Worm (Caenorhabditis elegans): ENCODE results near the gene F02D8.1.
A peak's percentile ranks its signal among the peaks of the same experiment; 100 is the strongest.

F02D8.1 gene

DNA sequence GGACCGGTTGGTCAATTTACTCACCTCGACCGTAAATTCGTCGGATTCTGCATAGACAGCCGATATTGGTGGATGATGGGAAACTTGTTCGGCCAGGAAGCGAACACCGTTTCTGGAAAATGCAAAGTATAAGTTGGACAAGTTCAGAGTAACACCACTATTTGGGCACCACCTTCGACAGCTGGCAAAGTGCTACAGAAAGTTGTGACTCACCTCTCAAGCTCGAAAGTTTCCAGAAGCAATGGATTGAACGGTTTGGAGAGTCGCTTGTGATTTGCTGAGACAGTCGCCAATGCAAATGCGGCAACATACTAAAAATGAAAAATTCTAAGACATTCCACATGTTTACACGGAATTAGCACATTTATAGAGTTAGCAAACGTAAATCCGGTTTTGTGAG lies 34.8 kb upstream of the F02D8.1 start:
- no peak for TF ChIP-seq tbx-11 (GFP tag; IDR thresholded peaks at IDR 0.05)
- TF ChIP-seq tbx-37 (GFP tag; conservative IDR thresholded peaks at IDR 0.05): no peak
- TF ChIP-seq ceh-13 (GFP tag; optimal IDR thresholded peaks at IDR 0.05): no peak
- TF ChIP-seq hmbx-1 (tag; optimal IDR thresholded peaks at IDR 0.05): no peak
- TF ChIP-seq flt-1 (GFP tag; IDR thresholded peaks at IDR 0.05): no peak

DNA sequence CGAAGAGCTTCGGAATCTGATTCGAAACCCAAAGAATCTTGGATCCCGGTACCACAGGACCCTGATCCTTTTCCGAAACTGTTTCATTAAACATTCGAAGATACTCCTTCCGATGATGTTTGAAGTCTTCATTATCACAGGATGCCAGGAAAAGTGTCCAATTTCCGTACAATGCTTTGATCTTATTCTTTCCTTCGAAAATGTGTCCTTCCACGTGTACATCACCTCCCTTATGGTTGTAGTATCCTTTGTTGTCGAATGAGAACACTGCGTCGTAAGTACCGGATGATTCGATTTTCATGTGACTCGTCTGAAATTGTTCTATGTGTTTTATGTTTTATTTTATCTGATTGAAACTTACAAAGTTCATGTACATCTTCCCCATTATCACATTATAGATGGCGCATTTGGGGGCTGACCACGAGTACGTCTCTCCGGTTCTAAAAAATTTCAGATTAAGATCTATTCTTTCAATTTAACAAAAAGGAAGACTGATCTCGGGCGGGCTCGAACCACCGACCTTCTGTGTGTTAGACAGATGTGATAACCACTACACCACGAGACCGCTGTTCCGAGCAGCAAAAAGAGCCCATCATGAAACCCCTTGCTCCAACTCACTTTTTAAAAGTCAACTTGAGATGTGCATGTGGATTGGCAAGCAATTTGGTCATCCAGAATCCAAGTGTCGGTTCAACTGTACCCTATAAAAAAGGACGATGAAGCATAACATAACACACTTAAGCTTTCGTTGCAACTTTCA lies 34.2 kb upstream of the F02D8.1 start:
- TF ChIP-seq ets-7 (tag; optimal IDR thresholded peaks at IDR 0.05): no peak
- no peak for TF ChIP-seq B0310.2 (tag; optimal IDR thresholded peaks at IDR 0.05)

- no peak for TF ChIP-seq ceh-36 (tag; optimal IDR thresholded peaks at IDR 0.05)
- no peak for TF ChIP-seq pes-1 (GFP tag; IDR thresholded peaks at IDR 0.05)
- no peak for TF ChIP-seq B0310.2 (tag; optimal IDR thresholded peaks at IDR 0.05)
- TF ChIP-seq tbx-37 (GFP tag; conservative IDR thresholded peaks at IDR 0.05): no peak
- TF ChIP-seq hmg-4 (GFP tag; optimal IDR thresholded peaks at IDR 0.05): no peak
- TF ChIP-seq aly-1 (tag; optimal IDR thresholded peaks at IDR 0.05): no peak
- no peak for TF ChIP-seq tra-4 (tag; optimal IDR thresholded peaks at IDR 0.05)
- no peak for TF ChIP-seq hmbx-1 (tag; optimal IDR thresholded peaks at IDR 0.05)
Observed at ce11 chrV:15011560-15011959, 33.1 kb upstream of the F02D8.1 start, which contains the start of gene nmr-2. TSS of gene nmr-2 (minus strand) at chrV:15011660.

DNA sequence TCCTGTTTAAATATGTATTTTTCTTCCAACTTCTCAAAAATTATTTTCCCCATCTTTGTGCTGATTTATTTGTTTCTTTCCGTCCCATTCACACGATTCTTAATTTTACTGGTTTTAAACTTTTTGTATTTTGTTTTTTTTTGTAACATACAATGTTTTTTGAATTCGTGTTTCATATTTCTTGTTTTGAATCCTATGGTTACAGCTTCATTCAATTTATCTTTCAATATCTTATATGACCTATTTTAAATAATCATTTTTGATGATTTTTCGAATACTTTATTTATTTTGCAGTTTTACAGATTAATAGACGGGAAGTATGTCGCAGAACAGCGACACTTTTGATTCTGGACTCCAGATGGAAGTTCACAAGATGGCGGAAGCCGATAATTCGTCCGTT lies 26.3 kb upstream of the F02D8.1 start, which contains the start of gene hrde-2:
Gene hrde-2 (plus strand): TSS at position 301 of the 400 bp plus-strand sequence.
- TF ChIP-seq pes-1 (GFP tag; IDR thresholded peaks at IDR 0.05) (no peak), flt-1 (GFP tag; IDR thresholded peaks at IDR 0.05) (no peak), ceh-36 (tag; optimal IDR thresholded peaks at IDR 0.05) (no peak), ets-7 (tag; optimal IDR thresholded peaks at IDR 0.05) (no peak), hmbx-1 (tag; optimal IDR thresholded peaks at IDR 0.05) (no peak), hmg-4 (GFP tag; optimal IDR thresholded peaks at IDR 0.05) (no peak), ama-1 (optimal IDR thresholded peaks at IDR 0.05) (no peak), tra-4 (tag; optimal IDR thresholded peaks at IDR 0.05) (no peak), aly-1 (tag; optimal IDR thresholded peaks at IDR 0.05) (no peak), tbx-37 (GFP tag; conservative IDR thresholded peaks at IDR 0.05) (no peak), scrt-1 (GFP tag; IDR thresholded peaks at IDR 0.05) (no peak), tbx-11 (GFP tag; IDR thresholded peaks at IDR 0.05) (no peak)

- TF ChIP-seq tra-4 (tag; optimal IDR thresholded peaks at IDR 0.05) (no peak), aly-1 (tag; optimal IDR thresholded peaks at IDR 0.05) (no peak), flt-1 (GFP tag; IDR thresholded peaks at IDR 0.05) (no peak), hnd-1 (tag; optimal IDR thresholded peaks at IDR 0.05) (no peak), tbx-11 (GFP tag; IDR thresholded peaks at IDR 0.05) (no peak), scrt-1 (GFP tag; IDR thresholded peaks at IDR 0.05) (no peak), sea-1 (GFP tag; conservative IDR thresholded peaks at IDR 0.05) (no peak), hmg-4 (GFP tag; optimal IDR thresholded peaks at IDR 0.05) (peak; percentile 48), pes-1 (GFP tag; IDR thresholded peaks at IDR 0.05) (no peak; the same call in 1 of the 2 replicates), ets-7 (tag; optimal IDR thresholded peaks at IDR 0.05) (peak; percentile 60), ceh-13 (GFP tag; optimal IDR thresholded peaks at IDR 0.05) (peak; percentile 41), F13C5.2 (tag; optimal IDR thresholded peaks at IDR 0.05) (peak; percentile 86), ceh-36 (tag; optimal IDR thresholded peaks at IDR 0.05) (no peak), B0310.2 (tag; optimal IDR thresholded peaks at IDR 0.05) (peak; percentile 24), tbx-37 (GFP tag; conservative IDR thresholded peaks at IDR 0.05) (no peak; the same call in 1 of the 2 replicates), ama-1 (optimal IDR thresholded peaks at IDR 0.05) (no peak), hmbx-1 (tag; optimal IDR thresholded peaks at IDR 0.05) (no peak)
Observed at ce11 chrV:15002184-15002690, 23.7 kb upstream of the F02D8.1 start, which contains the start of the genes fib-1 and mut-15. TSS of gene fib-1 (minus strand) at chrV:15002223. TSS of gene mut-15 (plus strand) at chrV:15002543.

DNA sequence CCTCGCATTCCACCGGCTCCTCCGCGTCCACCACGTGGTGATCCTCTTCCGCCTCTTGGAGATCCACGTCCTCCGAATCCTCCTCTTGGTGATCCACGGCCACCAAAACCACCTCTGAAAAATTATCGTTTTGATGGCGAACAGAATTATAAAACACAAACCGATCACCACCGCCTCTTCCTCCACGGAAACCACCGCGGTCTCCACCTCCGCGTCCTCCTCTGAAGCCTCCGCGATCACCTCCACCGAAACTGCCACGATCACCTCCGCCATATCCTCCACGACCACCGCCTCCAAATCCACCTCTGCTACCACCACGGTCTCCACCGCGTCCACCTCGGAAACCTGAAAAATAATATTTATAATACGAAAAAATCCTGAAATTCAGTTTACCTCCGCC lies 23.0 kb upstream of the F02D8.1 start:
- TF ChIP-seq pes-1 (GFP tag; IDR thresholded peaks at IDR 0.05): no peak

DNA sequence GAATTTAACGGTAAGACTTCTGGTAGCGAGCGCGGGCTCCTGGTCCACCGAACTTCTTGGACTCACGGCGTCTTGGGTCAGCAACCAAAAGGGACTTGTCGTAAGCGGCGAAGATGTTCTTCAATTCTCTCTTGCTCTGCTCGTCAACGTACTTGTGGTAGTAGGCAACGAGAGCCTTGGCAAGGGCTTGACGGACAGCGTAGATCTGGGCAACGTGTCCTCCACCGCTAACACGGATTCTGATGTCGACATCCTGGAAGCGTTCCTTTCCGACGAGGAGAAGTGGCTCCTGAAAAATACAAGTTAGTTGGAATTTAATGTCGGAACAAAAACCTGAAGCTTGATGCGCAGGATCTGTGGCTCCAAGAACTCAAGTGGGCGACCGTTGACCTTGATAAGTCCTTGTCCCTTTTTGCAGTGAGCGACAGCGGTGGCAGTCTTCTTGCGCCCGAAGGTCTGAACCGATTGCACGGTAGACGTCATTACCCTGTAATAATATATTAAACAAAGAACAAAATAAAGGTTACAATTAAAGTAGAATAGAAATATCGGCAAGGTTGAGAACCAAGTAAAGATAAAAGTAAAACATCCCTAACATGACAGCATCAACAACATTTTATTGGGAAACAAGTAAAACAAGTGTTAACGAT lies 21.7 kb upstream of the F02D8.1 start, which contains the start of gene rps-16:
Gene rps-16 (minus strand): TSS at position 487 of the 650 bp plus-strand sequence.
- TF ChIP-seq tbx-11 (GFP tag; IDR thresholded peaks at IDR 0.05): no peak
- TF ChIP-seq ceh-36 (tag; optimal IDR thresholded peaks at IDR 0.05): no peak
- TF ChIP-seq flt-1 (GFP tag; IDR thresholded peaks at IDR 0.05): no peak
- TF ChIP-seq sea-1 (GFP tag; conservative IDR thresholded peaks at IDR 0.05): no peak
- TF ChIP-seq ama-1 (optimal IDR thresholded peaks at IDR 0.05): peak; percentile 33

DNA sequence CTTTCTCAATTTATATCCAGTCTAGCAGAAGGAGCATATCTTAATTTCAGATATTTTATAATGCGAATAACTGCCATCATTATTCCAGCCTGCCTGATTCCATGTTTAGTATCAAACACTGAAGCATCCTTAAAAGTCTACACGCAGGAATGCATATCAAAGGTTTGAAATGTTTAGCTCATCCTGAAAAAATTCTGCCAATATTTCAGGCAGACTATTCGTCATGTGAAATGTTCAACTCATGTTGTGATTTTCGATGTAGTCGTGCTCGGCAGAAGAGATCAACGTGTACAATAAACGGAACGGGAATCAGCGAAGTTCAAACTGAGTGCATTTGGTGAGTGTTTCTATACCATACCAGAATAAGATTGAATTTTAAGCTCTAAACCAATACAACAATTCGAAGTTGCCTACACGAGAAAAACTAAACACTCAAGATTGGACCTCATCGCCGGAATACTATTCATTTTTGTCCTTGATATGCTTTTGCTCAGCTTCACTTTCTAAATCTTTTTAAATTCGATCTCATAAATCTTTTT lies 21.1 kb upstream of the F02D8.1 start, which contains the start of gene T01C3.11:
Gene T01C3.11 (plus strand): TSS at position 51 of the 539 bp plus-strand sequence.
- no peak for TF ChIP-seq hmbx-1 (tag; optimal IDR thresholded peaks at IDR 0.05)
- TF ChIP-seq F13C5.2 (tag; optimal IDR thresholded peaks at IDR 0.05): no peak
- TF ChIP-seq hnd-1 (tag; optimal IDR thresholded peaks at IDR 0.05): no peak
- TF ChIP-seq hmg-4 (GFP tag; optimal IDR thresholded peaks at IDR 0.05): no peak
- no peak for TF ChIP-seq tra-4 (tag; optimal IDR thresholded peaks at IDR 0.05)
- TF ChIP-seq aly-1 (tag; optimal IDR thresholded peaks at IDR 0.05): no peak
- no peak for TF ChIP-seq ama-1 (optimal IDR thresholded peaks at IDR 0.05)
